Worm (Caenorhabditis elegans): ENCODE data around the gene xbp-1.

DNA sequence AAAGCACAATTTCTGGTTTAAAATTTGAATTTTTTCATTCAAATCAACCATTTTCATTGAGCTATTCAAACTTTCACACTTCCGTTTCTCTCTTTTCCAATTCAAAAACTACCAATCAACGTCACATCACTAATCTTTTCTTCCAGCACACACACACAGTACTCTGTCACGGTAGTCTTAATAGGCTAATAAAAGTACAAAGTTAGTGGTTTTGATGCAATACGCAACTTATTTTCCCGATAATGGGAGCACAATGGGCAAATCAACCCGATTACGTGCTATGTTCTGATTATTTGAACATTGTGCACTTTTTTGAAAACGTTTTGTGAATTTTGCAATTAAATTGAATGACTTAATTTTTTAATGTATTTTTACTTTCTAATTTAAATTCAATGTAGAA, 33.8 kb downstream of the xbp-1 start:
- TF ChIP-seq rnt-1 (tag; optimal IDR thresholded peaks at IDR 0.05) (no peak), ceh-22 (tag; optimal IDR thresholded peaks at IDR 0.05) (no peak), ama-1 (optimal IDR thresholded peaks at IDR 0.05) (no peak), ceh-2 (tag; optimal IDR thresholded peaks at IDR 0.05) (no peak), lim-6 (tag; optimal IDR thresholded peaks at IDR 0.05) (no peak), elt-4 (tag; optimal IDR thresholded peaks at IDR 0.05) (no peak), unc-42 (tag; optimal IDR thresholded peaks at IDR 0.05) (no peak), mec-3 (tag; optimal IDR thresholded peaks at IDR 0.05; ENCODE audit: borderline replicate concordance) (no peak), pqm-1 (tag; optimal IDR thresholded peaks at IDR 0.05) (no peak)
